In the genomic region with DNA sequence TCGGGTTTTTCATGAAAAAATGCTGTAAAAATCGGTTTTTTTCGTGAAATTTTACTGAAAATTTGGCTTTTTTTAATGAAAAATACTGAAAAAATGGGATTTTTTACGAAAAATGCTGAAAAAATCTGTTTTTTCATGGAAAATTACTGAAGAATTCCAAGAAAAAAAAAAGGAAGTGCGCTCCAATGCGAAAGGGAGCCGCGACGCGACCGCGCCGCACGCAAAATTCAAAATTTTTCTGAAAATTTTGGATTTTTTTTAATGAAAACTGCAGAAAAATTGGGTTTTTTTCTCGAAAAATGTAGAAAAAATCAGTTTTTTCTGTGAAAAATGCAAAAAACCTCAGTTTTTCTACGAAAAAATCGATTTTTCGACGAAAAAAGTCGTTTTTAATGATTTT, we compare ENCODE assay signal across 2 worm cellular contexts.
TF ChIP-seq lines count a peak whose summit lies in the region.

No protein-coding gene starts in this region.

TF ChIP-seq in whole organism, L4 larva, 104 proteins besides CTCF, POLR2A, EP300 and RAD21:
- TF ChIP-seq lin-38 (GFP tag; IDR thresholded peaks at IDR 0.05; lab: Robert Waterston, UW) (peak; percentile 61), dmd-9 (GFP tag; IDR thresholded peaks at IDR 0.05; lab: Robert Waterston, UW) (no peak), arid-1 (GFP tag; conservative IDR thresholded peaks at IDR 0.05; lab: Robert Waterston, UW) (no peak), mes-2 (tag; optimal IDR thresholded peaks at IDR 0.05; lab: Kevin White, UChicago; ENCODE audit: poor library complexity, severe bottlenecking) (no peak), Y48G9A.11 (GFP tag; IDR thresholded peaks at IDR 0.05; lab: Robert Waterston, UW) (no peak)

TF ChIP-seq in whole organism, young adult, 124 proteins besides CTCF, POLR2A, EP300 and RAD21:
- TF ChIP-seq mcd-1 (GFP tag; IDR thresholded peaks at IDR 0.05; lab: Robert Waterston, UW) (peak; percentile 33; the same call in 1 of the 2 replicates), zfh-2 (GFP tag; conservative IDR thresholded peaks at IDR 0.05; lab: Robert Waterston, UW) (no peak), athp-1 (tag; optimal IDR thresholded peaks at IDR 0.05; lab: Kevin White, UChicago) (no peak), nhr-120 (GFP tag; IDR thresholded peaks at IDR 0.05; lab: Robert Waterston, UW) (no peak), F10E7.11 (tag; optimal IDR thresholded peaks at IDR 0.05; lab: Kevin White, UChicago) (no peak), mxl-1 (tag; optimal IDR thresholded peaks at IDR 0.05; lab: Kevin White, UChicago) (no peak), lin-54 (GFP tag; optimal IDR thresholded peaks at IDR 0.05; lab: Kevin White, UChicago) (peak; percentile 19), snpc-1.3 (tag; optimal IDR thresholded peaks at IDR 0.05; lab: Kevin White, UChicago; ENCODE audit: insufficient read depth) (no peak), F23B12.7 (tag; optimal IDR thresholded peaks at IDR 0.05; lab: Kevin White, UChicago; ENCODE audit: insufficient read depth) (no peak), F33H1.4 (GFP tag; IDR thresholded peaks at IDR 0.05; lab: Robert Waterston, UW) (no peak), T07F8.4 (tag; optimal IDR thresholded peaks at IDR 0.05; lab: Kevin White, UChicago) (no peak), tbx-9 (tag; optimal IDR thresholded peaks at IDR 0.05; lab: Kevin White, UChicago; ENCODE audit: borderline replicate concordance) (no peak), ztf-26 (tag; optimal IDR thresholded peaks at IDR 0.05; lab: Kevin White, UChicago) (no peak), lin-26 (GFP tag; IDR thresholded peaks at IDR 0.05; lab: Robert Waterston, UW) (no peak), ceh-40 (GFP tag; IDR thresholded peaks at IDR 0.05; lab: Robert Waterston, UW) (no peak), dox-1 (GFP tag; IDR thresholded peaks at IDR 0.05; lab: Robert Waterston, UW) (no peak), egrh-3 (GFP tag; IDR thresholded peaks at IDR 0.05; lab: Robert Waterston, UW) (no peak), madf-3 (GFP tag; IDR thresholded peaks at IDR 0.05; lab: Robert Waterston, UW) (peak; percentile 94), ets-4 (GFP tag; optimal IDR thresholded peaks at IDR 0.05; lab: Kevin White, UChicago) (no peak), Y53G8AR.9 (GFP tag; conservative IDR thresholded peaks at IDR 0.05; lab: Robert Waterston, UW) (no peak), fkh-3 (tag; optimal IDR thresholded peaks at IDR 0.05; lab: Kevin White, UChicago) (no peak), ztf-18 (tag; optimal IDR thresholded peaks at IDR 0.05; lab: Kevin White, UChicago) (no peak), sptf-2 (GFP tag; optimal IDR thresholded peaks at IDR 0.05; lab: Kevin White, UChicago) (no peak), sea-2 (GFP tag; IDR thresholded peaks at IDR 0.05; lab: Robert Waterston, UW) (no peak)
